Fruit fly (Drosophila melanogaster) whole organism: ENCODE measurements around the gene Psa.

Experiments used
- CG8478 ChIP-seq: fragments of >200 bp; optimal IDR thresholded peaks from 2 replicates; lab custom pipeline; 2018; ENCODE audit warnings: inconsistent platforms
- Dll ChIP-seq: fragments of >200 bp; optimal IDR thresholded peaks from 2 replicates; lab custom pipeline; 2017
- pan ChIP-seq: fragments of >200 bp; optimal IDR thresholded peaks from 2 replicates; lab custom pipeline; 2017
- psq ChIP-seq: fragments of >200 bp; optimal IDR thresholded peaks from 2 replicates; lab custom pipeline; 2017
- usp ChIP-seq: fragments of >200 bp; optimal IDR thresholded peaks from 2 replicates; lab custom pipeline; 2017; ENCODE audit warnings: missing biosample characterization, missing genetic modification characterization, mixed read lengths

DNA sequence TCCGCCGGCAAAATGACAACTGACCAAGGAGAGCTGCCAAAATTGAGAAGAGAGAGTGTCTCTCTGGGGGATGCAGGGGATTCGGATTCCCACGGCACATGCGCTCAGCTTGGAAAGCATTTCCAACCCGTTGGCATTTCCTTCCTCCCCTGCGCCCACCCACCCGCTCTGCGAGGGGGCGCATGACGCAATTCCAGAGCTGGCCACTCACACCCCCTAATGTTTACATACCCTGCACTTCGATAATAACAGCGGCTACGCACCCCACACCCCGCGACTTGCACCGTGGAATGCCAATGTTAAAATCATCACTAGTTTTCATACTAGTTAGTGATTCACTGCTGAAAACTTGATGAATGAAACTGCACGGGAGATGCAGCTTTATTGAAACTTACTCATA lies 13.1 kb upstream of the Psa start, which contains the start of gene stet:
- TF ChIP-seq pan (lab: Kevin White, UChicago), result no peak
- TF ChIP-seq Dll, result no peak
- no peak for TF ChIP-seq usp (GFP tag; lab: Kevin White, UChicago)
- no peak for TF ChIP-seq CG8478
- TF ChIP-seq psq, result no peak
